Worm (Caenorhabditis elegans) whole organism, L1 larva: ENCODE data around the gene sre-12.
A peak's percentile ranks its signal among the peaks of the same experiment; 100 is the strongest.

Experiments used
- C16A3.4 ChIP-seq: fragments of 150-350 bp; optimal IDR thresholded peaks from 2 replicates; lab custom pipeline; 2014; ENCODE audit warnings: missing biosample characterization, missing genetic modification characterization
- F16B12.6 ChIP-seq: fragments of 150-350 bp; optimal IDR thresholded peaks from 2 replicates; lab custom pipeline; 2014; ENCODE audit warnings: missing biosample characterization, missing genetic modification characterization
- aly-2 ChIP-seq: fragments of 150-350 bp; optimal IDR thresholded peaks from 2 replicates; lab custom pipeline; 2014; ENCODE audit warnings: missing biosample characterization, missing genetic modification characterization
- ama-1 ChIP-seq: fragments of 150-350 bp; optimal IDR thresholded peaks from 2 replicates; lab custom pipeline; 2014
- blmp-1 ChIP-seq: fragments of 150-350 bp; optimal IDR thresholded peaks from 2 replicates; lab custom pipeline; 2014; ENCODE audit warnings: missing biosample characterization, missing genetic modification characterization
- ceh-63 ChIP-seq: fragments of 200-800 bp; sonication (Bioruptor generic); optimal IDR thresholded peaks from 2 replicates; lab custom pipeline; 2018; ENCODE audit warnings: mild to moderate bottlenecking, missing genetic modification characterization, missing compliant biosample characterization
- ceh-88 ChIP-seq: fragments of 200-800 bp; sonication (Bioruptor generic); IDR thresholded peaks from 2 replicates; pipeline ENCODE4 v1.3.6; 2022; ENCODE audit warnings: missing genetic modification characterization, missing compliant biosample characterization
- dpl-1 ChIP-seq, 3 experiments: fragments of 150-350 bp in 2 of 3; sonication (generic microtip) in 1 of 3; optimal IDR thresholded peaks; 2 replicates each; lab custom pipeline; 2014 to 2017; ENCODE audit warnings: missing biosample characterization in 3 of 3, missing genetic modification characterization in 3 of 3, missing genetic modification reagents in 3 of 3
- dsc-1 ChIP-seq: sonication (generic microtip); optimal IDR thresholded peaks from 2 replicates; lab custom pipeline; 2016; ENCODE audit warnings: mild to moderate bottlenecking, missing genetic modification characterization, missing compliant biosample characterization
- efl-1 ChIP-seq, 4 experiments: fragments of 150-350 bp; optimal IDR thresholded peaks in 3 of 4; peaks in 1 of 4; 1 replicate in 1 of 4; 2 replicates in 3 of 4; lab custom pipeline; 2014; ENCODE audit warnings: missing biosample characterization in 2 of 4, missing genetic modification characterization in 2 of 4, missing genetic modification reagents in 2 of 4
- efl-3 ChIP-seq: fragments of 200-800 bp; sonication (Bioruptor generic); optimal IDR thresholded peaks from 2 replicates; lab custom pipeline; 2018; ENCODE audit warnings: mild to moderate bottlenecking, missing genetic modification characterization, missing compliant biosample characterization
- fkh-4 ChIP-seq: sonication (generic microtip); optimal IDR thresholded peaks from 2 replicates; lab custom pipeline; 2016; ENCODE audit warnings: missing compliant biosample characterization, missing genetic modification characterization, borderline replicate concordance
- fkh-8 ChIP-seq: sonication (generic microtip); optimal IDR thresholded peaks from 2 replicates; lab custom pipeline; 2016; ENCODE audit warnings: mild to moderate bottlenecking, missing genetic modification characterization, missing compliant biosample characterization
- grh-1 ChIP-seq: fragments of 200-800 bp; sonication (Bioruptor generic); IDR thresholded peaks from 2 replicates; pipeline ENCODE4 v1.3.6; 2022; ENCODE audit warnings: missing genetic modification reagents, missing genetic modification characterization, missing compliant biosample characterization
- hlh-4 ChIP-seq: sonication (generic microtip); optimal IDR thresholded peaks from 2 replicates; lab custom pipeline; 2016; ENCODE audit warnings: mild to moderate bottlenecking, missing genetic modification characterization, missing compliant biosample characterization
- hpl-2 ChIP-seq: fragments of 150-350 bp; optimal IDR thresholded peaks from 2 replicates; lab custom pipeline; 2014; ENCODE audit warnings: missing biosample characterization, missing genetic modification reagents, missing genetic modification characterization
- irx-1 ChIP-seq: sonication (generic microtip); optimal IDR thresholded peaks from 2 replicates; lab custom pipeline; 2016; ENCODE audit warnings: missing genetic modification characterization, missing compliant biosample characterization
- lin-14 ChIP-seq: fragments of 200-800 bp; sonication (Bioruptor generic); optimal IDR thresholded peaks from 2 replicates; lab custom pipeline; 2018; ENCODE audit warnings: mild to moderate bottlenecking, missing genetic modification characterization, moderate library complexity, missing compliant biosample characterization
- lin-15B ChIP-seq: fragments of 150-350 bp; sonication (generic microtip); optimal IDR thresholded peaks from 3 replicates; lab custom pipeline; 2014; ENCODE audit warnings: missing biosample characterization, missing genetic modification characterization
- lin-39 ChIP-seq: fragments of 150-350 bp; optimal IDR thresholded peaks from 2 replicates; lab custom pipeline; 2014; ENCODE audit warnings: missing biosample characterization, missing genetic modification reagents, missing genetic modification characterization
- lsy-2 ChIP-seq, 2 experiments: fragments of 150-350 bp; optimal IDR thresholded peaks; 2 replicates each; lab custom pipeline; 2014; ENCODE audit warnings: missing biosample characterization in 2 of 2, missing genetic modification characterization in 2 of 2
- mdl-1 ChIP-seq, 2 experiments: fragments of 150-350 bp; optimal IDR thresholded peaks; 2 replicates each; lab custom pipeline; 2014 to 2017; ENCODE audit warnings: missing biosample characterization in 2 of 2, missing genetic modification characterization in 2 of 2, inconsistent platforms in 1 of 2
- mep-1 ChIP-seq: fragments of 150-350 bp; optimal IDR thresholded peaks from 2 replicates; lab custom pipeline; 2014; ENCODE audit warnings: missing biosample characterization, missing genetic modification characterization
- nhr-12 ChIP-seq: sonication (generic microtip); optimal IDR thresholded peaks from 2 replicates; lab custom pipeline; 2017; ENCODE audit warnings: missing biosample characterization, missing genetic modification characterization
- nhr-19 ChIP-seq: fragments of 200-800 bp; sonication (Bioruptor generic); conservative IDR thresholded peaks from 2 replicates; pipeline ENCODE4 v1.3.6; 2022; ENCODE audit warnings: missing genetic modification characterization, missing compliant biosample characterization
- nhr-237 ChIP-seq: fragments of 150-350 bp; optimal IDR thresholded peaks from 2 replicates; lab custom pipeline; 2014; ENCODE audit warnings: missing biosample characterization, missing genetic modification characterization
- nhr-76 ChIP-seq: sonication (generic microtip); optimal IDR thresholded peaks from 2 replicates; lab custom pipeline; 2017; ENCODE audit warnings: missing biosample characterization, missing genetic modification characterization
- nhr-84 ChIP-seq: sonication (generic microtip); optimal IDR thresholded peaks from 2 replicates; lab custom pipeline; 2017; ENCODE audit warnings: missing biosample characterization, missing genetic modification characterization
- nhr-85 ChIP-seq: sonication (generic microtip); peaks from one replicate; lab custom pipeline; 2016; ENCODE audit warnings: missing genetic modification characterization, inconsistent platforms, missing compliant biosample characterization
- pqm-1 ChIP-seq: sonication (generic microtip); optimal IDR thresholded peaks from 3 replicates; lab custom pipeline; 2017; ENCODE audit warnings: missing biosample characterization, missing genetic modification characterization
- rnt-1 ChIP-seq: sonication (generic microtip); optimal IDR thresholded peaks from 2 replicates; lab custom pipeline; 2016; ENCODE audit warnings: mild to moderate bottlenecking, missing genetic modification characterization, moderate library complexity, missing compliant biosample characterization
- skn-1 ChIP-seq: fragments of 150-350 bp; optimal IDR thresholded peaks from 2 replicates; lab custom pipeline; 2014; ENCODE audit warnings: missing biosample characterization, missing genetic modification characterization
- snu-23 ChIP-seq: sonication (generic microtip); optimal IDR thresholded peaks from 2 replicates; lab custom pipeline; 2016; ENCODE audit warnings: missing genetic modification characterization, missing compliant biosample characterization
- sox-4 ChIP-seq: sonication (generic microtip); optimal IDR thresholded peaks from 2 replicates; lab custom pipeline; 2016; ENCODE audit warnings: missing genetic modification characterization, missing compliant biosample characterization
- unc-130 ChIP-seq: fragments of 150-350 bp; optimal IDR thresholded peaks from 2 replicates; lab custom pipeline; 2017; ENCODE audit warnings: missing biosample characterization, missing genetic modification characterization, inconsistent platforms
- unc-30 ChIP-seq: sonication (generic microtip); optimal IDR thresholded peaks from 2 replicates; lab custom pipeline; 2017; ENCODE audit warnings: missing biosample characterization, missing genetic modification characterization
- unc-86 ChIP-seq: sonication (generic microtip); optimal IDR thresholded peaks from 2 replicates; lab custom pipeline; 2016; ENCODE audit warnings: missing genetic modification characterization, missing compliant biosample characterization
- vab-15 ChIP-seq: sonication (generic microtip); optimal IDR thresholded peaks from 2 replicates; lab custom pipeline; 2017; ENCODE audit warnings: missing genotype, mild to moderate bottlenecking, missing genetic modification characterization, missing compliant biosample characterization
- zag-1 ChIP-seq: fragments of 150-350 bp; optimal IDR thresholded peaks from 2 replicates; lab custom pipeline; 2014; ENCODE audit warnings: missing biosample characterization, missing genetic modification characterization
- zip-4 ChIP-seq: fragments of 200-800 bp; sonication (Bioruptor generic); optimal IDR thresholded peaks from 2 replicates; lab custom pipeline; 2018; ENCODE audit warnings: mild to moderate bottlenecking, missing genetic modification characterization, moderate library complexity, missing compliant biosample characterization
- ztf-11 ChIP-seq, 2 experiments: sonication (generic microtip); optimal IDR thresholded peaks; 2 replicates each; lab custom pipeline; 2016 to 2017; ENCODE audit warnings: missing genetic modification characterization in 2 of 2, missing biosample characterization in 1 of 2, missing compliant biosample characterization in 1 of 2
- ztf-4 ChIP-seq: fragments of 150-350 bp; optimal IDR thresholded peaks from 2 replicates; lab custom pipeline; 2014; ENCODE audit warnings: missing biosample characterization, missing genetic modification characterization

sre-12 gene

DNA sequence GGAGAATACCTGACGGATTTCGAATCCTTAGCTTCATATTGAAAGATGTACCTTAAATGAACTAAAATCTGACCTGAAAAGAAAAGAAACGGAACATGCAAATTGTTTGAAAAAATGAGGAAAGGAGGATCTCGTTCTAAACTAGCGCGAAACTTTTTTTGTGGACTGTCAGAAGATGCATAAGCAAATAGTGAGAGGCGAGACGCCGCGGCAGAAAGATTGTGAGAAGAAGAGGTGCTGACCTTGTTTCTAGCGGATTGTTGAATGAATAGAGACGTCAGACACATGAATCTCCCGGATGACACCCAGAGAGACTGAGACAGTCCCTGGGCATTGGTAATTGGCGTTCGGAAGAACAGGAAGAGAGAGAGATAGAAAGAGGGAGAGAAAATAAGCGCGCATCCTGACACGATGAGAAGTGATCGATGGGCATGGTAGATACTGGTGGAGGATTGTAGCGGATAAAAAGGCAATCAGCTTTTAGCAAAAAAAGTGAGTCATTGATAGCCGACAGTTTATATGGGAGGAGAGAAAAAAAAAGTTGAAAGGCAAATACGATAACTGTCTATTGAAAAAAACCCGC is 8.9 kb downstream of the sre-12 start, which contains the start of gene ptr-15:
Gene ptr-15 (minus strand): TSS at position 51 of the 583 bp plus-strand sequence.
- TF ChIP-seq blmp-1 (tag; lab: Kevin White, UChicago) = peak; percentile 74
- TF ChIP-seq ztf-4 (tag; lab: Kevin White, UChicago) = no peak
- no peak for TF ChIP-seq efl-1 (optimal IDR thresholded peaks at IDR 0.05; lab: Kevin White, UChicago)
- TF ChIP-seq efl-1 (GFP tag; optimal IDR thresholded peaks at IDR 0.05 in 1 of 2; lab: Kevin White, UChicago) = peak in 1 of 2 experiments; percentile 60

DNA sequence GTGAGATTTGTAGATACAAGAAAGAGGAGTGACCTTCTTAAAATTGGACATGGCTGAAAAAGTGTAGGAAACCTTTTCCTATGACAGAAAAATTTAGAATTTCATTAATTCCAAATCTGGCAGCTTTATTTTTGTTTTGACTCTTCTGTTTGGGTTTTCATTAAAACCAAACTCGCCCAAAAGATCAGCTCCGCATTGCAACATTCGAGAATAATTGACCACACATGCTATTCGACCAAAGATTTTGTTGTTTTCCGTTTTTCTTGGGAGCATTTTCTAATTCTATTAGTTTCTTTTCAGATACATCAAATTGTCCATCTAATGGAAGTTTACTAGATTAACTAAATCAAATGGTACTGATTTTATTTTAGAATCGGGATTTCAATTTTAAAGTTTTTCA is 22.7 kb downstream of the sre-12 start, which contains the start of gene mec-1:
Gene mec-1 (plus strand): TSS at position 301 of the 400 bp plus-strand sequence.
- TF ChIP-seq efl-3 (GFP tag; lab: Kevin White, UChicago) (no peak), dsc-1 (tag; lab: Kevin White, UChicago) (peak; percentile 10)

DNA sequence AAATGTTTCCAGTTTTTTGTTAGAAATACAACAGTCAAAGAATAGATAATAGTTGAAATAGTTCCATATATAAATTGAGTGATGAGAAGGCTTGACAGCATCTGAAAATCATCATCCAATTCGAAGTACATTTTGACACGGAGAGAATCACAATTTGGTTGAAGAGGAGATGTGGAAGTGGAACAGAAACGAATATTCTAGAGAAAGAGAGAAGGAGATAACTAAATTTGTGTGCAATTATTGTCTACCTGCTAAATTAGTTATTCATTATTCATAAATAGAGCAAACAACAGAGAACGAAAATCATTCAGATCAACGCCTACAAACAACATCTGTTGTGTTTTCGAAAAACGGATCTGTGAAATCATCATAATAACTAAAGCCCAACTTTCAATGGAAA is 25.1 kb downstream of the sre-12 start, which contains the start of gene srg-31:
Gene srg-31 (minus strand): TSS at position 101 of the 400 bp plus-strand sequence.
- TF ChIP-seq hpl-2 (GFP tag; lab: Kevin White, UChicago) (no peak), nhr-237 (tag; lab: Kevin White, UChicago) (no peak), sox-4 (no peak), nhr-12 (tag; lab: Kevin White, UChicago) (no peak), nhr-84 (no peak), unc-30 (tag; lab: Kevin White, UChicago) (no peak), C16A3.4 (no peak), ceh-88 (GFP tag; lab: Robert Waterston, UW) (no peak), blmp-1 (tag; lab: Kevin White, UChicago) (no peak), F16B12.6 (tag; lab: Kevin White, UChicago) (no peak)

DNA sequence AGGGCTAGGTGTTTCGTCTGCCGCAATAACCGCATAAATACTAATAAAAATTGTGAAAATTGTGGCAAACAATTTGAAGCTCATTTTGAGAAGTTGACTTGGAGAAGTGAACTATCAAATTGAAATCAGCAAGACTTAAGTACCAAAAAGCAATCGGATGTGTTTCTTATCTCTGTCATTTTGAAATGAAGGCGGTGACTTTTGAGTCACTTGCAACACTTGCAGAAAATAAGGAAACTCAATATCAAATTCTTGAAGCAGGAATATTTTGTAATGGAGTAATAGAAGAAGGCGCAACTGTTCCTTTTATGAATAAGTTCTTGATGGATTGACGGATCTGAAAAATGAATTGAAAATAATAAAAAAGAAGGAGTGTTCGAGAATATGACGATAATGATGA is 27.6 kb downstream of the sre-12 start, which contains the start of gene T07H8.11:
Gene T07H8.11 (minus strand): TSS at position 101 of the 400 bp plus-strand sequence.
- no peak for TF ChIP-seq irx-1 (tag; lab: Kevin White, UChicago)
- TF ChIP-seq lin-39 = no peak
- TF ChIP-seq aly-2 (tag; lab: Kevin White, UChicago) = no peak
- TF ChIP-seq dsc-1 (tag; lab: Kevin White, UChicago) = no peak
- no peak for TF ChIP-seq ceh-88 (GFP tag; lab: Robert Waterston, UW)
- no peak for TF ChIP-seq lin-15B
- no peak for TF ChIP-seq lin-14 (GFP tag; lab: Kevin White, UChicago)
- no peak for TF ChIP-seq ama-1 (lab: Kevin White, UChicago)
- TF ChIP-seq fkh-8 (tag; lab: Kevin White, UChicago) = no peak
- no peak for TF ChIP-seq pqm-1
- no peak for TF ChIP-seq nhr-19
- no peak for TF ChIP-seq F16B12.6 (tag; lab: Kevin White, UChicago)
- no peak for TF ChIP-seq zip-4
- no peak for TF ChIP-seq fkh-4 (tag; lab: Kevin White, UChicago)
- no peak for TF ChIP-seq vab-15 (tag; lab: Kevin White, UChicago)
- no peak for TF ChIP-seq dpl-1 (GFP tag; optimal IDR thresholded peaks at IDR 0.05; lab: Kevin White, UChicago)
- TF ChIP-seq mdl-1 (tag; optimal IDR thresholded peaks at IDR 0.05; lab: Kevin White, UChicago) = no peak
- no peak for TF ChIP-seq efl-1 (optimal IDR thresholded peaks at IDR 0.05; lab: Kevin White, UChicago)
- TF ChIP-seq efl-1 (GFP tag; optimal IDR thresholded peaks at IDR 0.05 in 1 of 2; lab: Kevin White, UChicago) = no peak

DNA sequence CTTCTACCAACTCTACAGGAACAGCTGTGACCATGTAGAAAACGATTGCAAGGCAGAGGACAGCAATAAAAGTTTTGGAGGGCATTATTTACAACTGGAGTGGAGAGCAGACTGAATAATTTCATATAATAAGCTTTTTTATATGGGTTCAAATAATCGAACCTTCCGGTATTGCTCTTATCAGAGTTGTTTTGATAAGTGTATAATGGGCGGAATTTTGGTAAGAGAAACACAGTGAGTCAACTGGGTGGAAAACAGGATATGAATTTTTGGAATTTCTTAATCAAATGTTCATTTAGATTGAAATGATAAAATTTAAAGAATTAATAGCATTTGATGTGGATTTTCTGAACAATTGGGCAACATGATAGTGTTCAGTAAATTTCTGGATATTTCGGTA is 29.1 kb downstream of the sre-12 start, which contains the start of gene Y57E12B.11:
Gene Y57E12B.11 (minus strand): TSS at position 101 of the 400 bp plus-strand sequence.
- TF ChIP-seq unc-86 (tag; lab: Kevin White, UChicago) (no peak), nhr-85 (no peak), nhr-76 (no peak), unc-130 (no peak), hlh-4 (tag; lab: Kevin White, UChicago) (no peak), skn-1 (no peak), grh-1 (GFP tag; lab: Robert Waterston, UW) (no peak), ztf-11 (tag; optimal IDR thresholded peaks at IDR 0.05; lab: Kevin White, UChicago) (no peak), snu-23 (GFP tag; lab: Kevin White, UChicago) (no peak), ceh-88 (GFP tag; lab: Robert Waterston, UW) (no peak), ztf-4 (tag; lab: Kevin White, UChicago) (no peak), lsy-2 (tag; optimal IDR thresholded peaks at IDR 0.05; lab: Kevin White, UChicago) (no peak), rnt-1 (tag; lab: Kevin White, UChicago) (no peak), ceh-63 (GFP tag; lab: Kevin White, UChicago) (no peak), zag-1 (tag; lab: Kevin White, UChicago) (no peak), mep-1 (tag; lab: Kevin White, UChicago) (no peak)
